Worm (Caenorhabditis elegans) whole organism, young adult: ENCODE data around the gene ZK354.8.

Experiments used
- B0261.1 ChIP-seq: sonication (generic microtip); optimal IDR thresholded peaks from 2 replicates; lab custom pipeline; 2016; ENCODE audit warnings: mild to moderate bottlenecking, missing genetic modification characterization, moderate library complexity, missing compliant biosample characterization
- F33H1.4 ChIP-seq: fragments of 200-800 bp; sonication (Bioruptor generic); IDR thresholded peaks from 2 replicates; pipeline ENCODE4 v1.3.6; 2022; ENCODE audit warnings: missing genetic modification reagents, missing genetic modification characterization, missing compliant biosample characterization
- F37B4.10 ChIP-seq: fragments of 200-800 bp; sonication (Bioruptor generic); IDR thresholded peaks from 2 replicates; pipeline ENCODE4 v1.3.6; 2022; ENCODE audit warnings: missing genetic modification characterization, missing compliant biosample characterization
- F39B2.1 ChIP-seq: fragments of 200-800 bp; sonication (Bioruptor generic); IDR thresholded peaks from 2 replicates; pipeline ENCODE4 v1.3.6; 2022; ENCODE audit warnings: missing genetic modification reagents, missing genetic modification characterization, missing compliant biosample characterization
- K11D2.4 ChIP-seq: fragments of 200-800 bp; sonication (Bioruptor generic); IDR thresholded peaks from 2 replicates; pipeline ENCODE4 v1.3.6; 2022; ENCODE audit warnings: missing genetic modification reagents, missing genetic modification characterization, missing compliant biosample characterization
- T07F8.4 ChIP-seq: sonication (generic microtip); optimal IDR thresholded peaks from 2 replicates; lab custom pipeline; 2016; ENCODE audit warnings: mild to moderate bottlenecking, missing genetic modification characterization, moderate library complexity, missing compliant biosample characterization
- ZK185.1 ChIP-seq: sonication (generic microtip); optimal IDR thresholded peaks from 2 replicates; lab custom pipeline; 2016; ENCODE audit warnings: mild to moderate bottlenecking, missing genetic modification characterization, missing compliant biosample characterization; ENCODE audit not compliant: poor library complexity, severe bottlenecking
- akir-1 ChIP-seq: fragments of 200-800 bp; sonication (Bioruptor generic); optimal IDR thresholded peaks from 2 replicates; lab custom pipeline; 2018; ENCODE audit warnings: mild to moderate bottlenecking, missing genetic modification characterization, moderate library complexity, missing compliant biosample characterization
- ama-1 ChIP-seq, 3 experiments: fragments of 150-350 bp in 1 of 3; sonication (generic microtip) in 2 of 3; optimal IDR thresholded peaks; 2 replicates each; lab custom pipeline; 2014 to 2018; ENCODE audit warnings: missing biosample characterization in 2 of 3, missing genetic modification characterization in 2 of 3, missing genetic modification reagents in 2 of 3
- athp-1 ChIP-seq: sonication (generic microtip); optimal IDR thresholded peaks from 2 replicates; lab custom pipeline; 2017; ENCODE audit warnings: mild to moderate bottlenecking, missing genetic modification characterization, missing compliant biosample characterization
- attf-3 ChIP-seq: fragments of 200-800 bp; sonication (Bioruptor generic); conservative IDR thresholded peaks from 2 replicates; pipeline ENCODE4 v1.3.6; 2022; ENCODE audit warnings: missing genetic modification reagents, missing genetic modification characterization, missing compliant biosample characterization
- attf-6 ChIP-seq: fragments of 200-800 bp; sonication (Bioruptor generic); IDR thresholded peaks from 2 replicates; pipeline ENCODE4 v1.3.6; 2022; ENCODE audit warnings: missing genetic modification reagents, missing genetic modification characterization, missing compliant biosample characterization
- bed-2 ChIP-seq: fragments of 200-800 bp; sonication (Bioruptor generic); IDR thresholded peaks from 2 replicates; pipeline ENCODE4 v1.3.6; 2022; ENCODE audit warnings: missing genetic modification reagents, missing genetic modification characterization, missing compliant biosample characterization
- ceh-40 ChIP-seq: fragments of 200-800 bp; sonication (Bioruptor generic); IDR thresholded peaks from 2 replicates; pipeline ENCODE4 v1.3.6; 2022; ENCODE audit warnings: missing genetic modification characterization, missing compliant biosample characterization
- ceh-58 ChIP-seq: fragments of 200-800 bp; sonication (Bioruptor generic); IDR thresholded peaks from 2 replicates; pipeline ENCODE4 v1.3.6; 2022; ENCODE audit warnings: missing genetic modification characterization, missing compliant biosample characterization
- ceh-79 ChIP-seq: sonication (generic microtip); optimal IDR thresholded peaks from 2 replicates; lab custom pipeline; 2017; ENCODE audit warnings: mild to moderate bottlenecking, missing genetic modification characterization, missing compliant biosample characterization
- die-1 ChIP-seq: sonication (generic microtip); optimal IDR thresholded peaks from 2 replicates; lab custom pipeline; 2016; ENCODE audit warnings: missing genotype, mild to moderate bottlenecking, missing genetic modification characterization, missing compliant biosample characterization
- egl-44 ChIP-seq: fragments of 200-800 bp; sonication (Bioruptor generic); IDR thresholded peaks from 2 replicates; pipeline ENCODE4 v1.3.6; 2022; ENCODE audit warnings: missing genetic modification reagents, missing genetic modification characterization, missing compliant biosample characterization
- ets-4 ChIP-seq: fragments of 200-800 bp; sonication (Bioruptor generic); optimal IDR thresholded peaks from 2 replicates; lab custom pipeline; 2018; ENCODE audit warnings: mild to moderate bottlenecking, missing genetic modification characterization, missing compliant biosample characterization
- gei-17 ChIP-seq: fragments of 200-800 bp; sonication (Bioruptor generic); optimal IDR thresholded peaks from 2 replicates; lab custom pipeline; 2018; ENCODE audit warnings: mild to moderate bottlenecking, missing genetic modification characterization, missing compliant biosample characterization
- him-1 ChIP-seq: sonication (generic microtip); optimal IDR thresholded peaks from 2 replicates; lab custom pipeline; 2016; ENCODE audit warnings: missing genotype, missing genetic modification reagents, missing genetic modification characterization, missing compliant biosample characterization
- let-526 ChIP-seq: fragments of 200-800 bp; sonication (Bioruptor generic); IDR thresholded peaks from 2 replicates; pipeline ENCODE4 v1.3.6; 2022; ENCODE audit warnings: missing genetic modification reagents, missing genetic modification characterization, missing compliant biosample characterization
- let-607 ChIP-seq, 2 experiments: fragments of 200-800 bp in 1 of 2; sonication (Bioruptor generic) in 1 of 2; sonication (generic microtip) in 1 of 2; optimal IDR thresholded peaks; 2 replicates each; lab custom pipeline; 2016 to 2018; ENCODE audit warnings: mild to moderate bottlenecking in 2 of 2, missing compliant biosample characterization in 2 of 2, missing genetic modification characterization in 2 of 2, moderate library complexity in 2 of 2, missing genotype in 1 of 2
- lin-26 ChIP-seq: fragments of 200-800 bp; sonication (Bioruptor generic); IDR thresholded peaks from 2 replicates; pipeline ENCODE4 v1.3.6; 2022; ENCODE audit warnings: missing genetic modification reagents, missing genetic modification characterization, missing compliant biosample characterization
- lin-35 ChIP-seq, 3 experiments: fragments of 150-350 bp in 2 of 3; sonication (generic microtip) in 1 of 3; optimal IDR thresholded peaks; 2 replicates each; lab custom pipeline; 2014 to 2018; ENCODE audit warnings: missing biosample characterization in 3 of 3, missing genetic modification characterization in 3 of 3, missing genetic modification reagents in 3 of 3
- lin-40 ChIP-seq: sonication (generic microtip); optimal IDR thresholded peaks from 2 replicates; lab custom pipeline; 2016; ENCODE audit warnings: missing genetic modification characterization, mild to moderate bottlenecking, missing compliant biosample characterization, missing genotype, missing genetic modification reagents
- lsy-27 ChIP-seq: sonication (generic microtip); optimal IDR thresholded peaks from 2 replicates; lab custom pipeline; 2017; ENCODE audit warnings: missing genetic modification characterization, mild to moderate bottlenecking, missing compliant biosample characterization, antibody characterized with exemption, missing genotype, borderline replicate concordance; ENCODE audit not compliant: insufficient read depth
- mcd-1 ChIP-seq: fragments of 200-800 bp; sonication (Bioruptor generic); IDR thresholded peaks from 2 replicates; pipeline ENCODE4 v1.3.6; 2022; ENCODE audit warnings: missing genetic modification reagents, missing genetic modification characterization, missing compliant biosample characterization
- mxl-1 ChIP-seq: sonication (generic microtip); optimal IDR thresholded peaks from 2 replicates; lab custom pipeline; 2016; ENCODE audit warnings: missing genetic modification characterization, missing compliant biosample characterization
- nhr-80 ChIP-seq: sonication (generic microtip); optimal IDR thresholded peaks from 2 replicates; lab custom pipeline; 2016; ENCODE audit warnings: missing genetic modification characterization, missing compliant biosample characterization
- pbrm-1 ChIP-seq: fragments of 200-800 bp; sonication (Bioruptor generic); IDR thresholded peaks from 2 replicates; pipeline ENCODE4 v1.3.6; 2022; ENCODE audit warnings: missing genetic modification reagents, missing genetic modification characterization, missing compliant biosample characterization
- rcor-1 ChIP-seq: fragments of 200-800 bp; sonication (Bioruptor generic); IDR thresholded peaks from 2 replicates; pipeline ENCODE4 v1.3.6; 2022; ENCODE audit warnings: missing genetic modification reagents, missing genetic modification characterization, missing compliant biosample characterization
- rec-8 ChIP-seq, 2 experiments: sonication (generic microtip); optimal IDR thresholded peaks; 2 replicates each; lab custom pipeline; 2016; ENCODE audit warnings: mild to moderate bottlenecking in 2 of 2, missing genetic modification characterization in 2 of 2, missing genetic modification reagents in 2 of 2, missing genotype in 2 of 2, missing biosample characterization in 1 of 2, missing compliant biosample characterization in 1 of 2, moderate library complexity in 1 of 2
- repo-1 ChIP-seq: sonication (generic microtip); optimal IDR thresholded peaks from 2 replicates; lab custom pipeline; 2017; ENCODE audit warnings: mild to moderate bottlenecking, missing genetic modification characterization, missing compliant biosample characterization
- rpc-1 ChIP-seq, 2 experiments: fragments of 150-350 bp in 1 of 2; sonication (generic microtip) in 1 of 2; optimal IDR thresholded peaks; 2 replicates each; lab custom pipeline; 2014 to 2018; ENCODE audit warnings: missing biosample characterization in 1 of 2, missing genetic modification characterization in 1 of 2, missing genetic modification reagents in 1 of 2, missing genotype in 1 of 2
- snpc-1.3 ChIP-seq: sonication (generic microtip); optimal IDR thresholded peaks from 2 replicates; lab custom pipeline; 2017; ENCODE audit warnings: missing genetic modification characterization, mild to moderate bottlenecking, missing compliant biosample characterization, antibody characterized with exemption, moderate library complexity, missing genotype, missing genetic modification reagents; ENCODE audit not compliant: insufficient read depth
- snpc-3.4 ChIP-seq: sonication (generic microtip); optimal IDR thresholded peaks from 2 replicates; lab custom pipeline; 2017; ENCODE audit warnings: missing genetic modification characterization, mild to moderate bottlenecking, missing compliant biosample characterization, antibody characterized with exemption, moderate library complexity, missing genotype, missing genetic modification reagents
- sptf-2 ChIP-seq: fragments of 200-800 bp; sonication (Bioruptor generic); optimal IDR thresholded peaks from 2 replicates; lab custom pipeline; 2018; ENCODE audit warnings: mild to moderate bottlenecking, missing genetic modification characterization, missing compliant biosample characterization
- tbp1 ChIP-seq: fragments of 200-800 bp; sonication (Bioruptor generic); optimal IDR thresholded peaks from 2 replicates; lab custom pipeline; 2018; ENCODE audit warnings: mild to moderate bottlenecking, missing genetic modification characterization, missing compliant biosample characterization
- tlf-1 ChIP-seq: fragments of 200-800 bp; sonication (Bioruptor generic); optimal IDR thresholded peaks from 2 replicates; lab custom pipeline; 2018; ENCODE audit warnings: mild to moderate bottlenecking, missing genetic modification characterization, missing compliant biosample characterization
- xnd-1 ChIP-seq: sonication (generic microtip); optimal IDR thresholded peaks from 2 replicates; lab custom pipeline; 2016; ENCODE audit warnings: missing genotype, missing genetic modification reagents, missing genetic modification characterization, missing compliant biosample characterization
- zfh-2 ChIP-seq: fragments of 200-800 bp; sonication (Bioruptor generic); conservative IDR thresholded peaks from 2 replicates; pipeline ENCODE4 v1.3.6; 2022; ENCODE audit warnings: missing genetic modification reagents, missing genetic modification characterization, missing compliant biosample characterization
- ztf-22 ChIP-seq: fragments of 200-800 bp; sonication (Bioruptor generic); optimal IDR thresholded peaks from 2 replicates; lab custom pipeline; 2018; ENCODE audit warnings: mild to moderate bottlenecking, missing genetic modification characterization, moderate library complexity, missing compliant biosample characterization
- ztf-25 ChIP-seq: fragments of 200-800 bp; sonication (Bioruptor generic); IDR thresholded peaks from 2 replicates; pipeline ENCODE4 v1.3.6; 2022; ENCODE audit warnings: missing genetic modification reagents, missing genetic modification characterization, missing compliant biosample characterization
- ztf-26 ChIP-seq: sonication (generic microtip); optimal IDR thresholded peaks from 2 replicates; lab custom pipeline; 2017; ENCODE audit warnings: missing genetic modification characterization, missing compliant biosample characterization
- ztf-6 ChIP-seq: fragments of 200-800 bp; sonication (Bioruptor generic); IDR thresholded peaks from 2 replicates; pipeline ENCODE4 v1.3.6; 2022; ENCODE audit warnings: missing genetic modification reagents, missing genetic modification characterization, missing compliant biosample characterization

ZK354.8 gene

ce11 chrIV:5334518-5334917 is 28.6 kb upstream of the ZK354.8 start (continued):
- TF ChIP-seq nhr-80 (tag; lab: Kevin White, UChicago): peak; percentile 24
- no peak for TF ChIP-seq ztf-22 (GFP tag; lab: Kevin White, UChicago)
- TF ChIP-seq ztf-25 (GFP tag; lab: Robert Waterston, UW): no peak
- no peak for TF ChIP-seq ets-4
- TF ChIP-seq snpc-3.4 (tag; lab: Kevin White, UChicago): peak; percentile 24
- peak; percentile 35 for TF ChIP-seq repo-1 (tag; lab: Kevin White, UChicago)
- TF ChIP-seq ceh-40 (GFP tag; lab: Robert Waterston, UW): no peak
- peak; percentile 31 for TF ChIP-seq athp-1
- peak; percentile 21 for TF ChIP-seq ztf-26 (tag; lab: Kevin White, UChicago)
- TF ChIP-seq attf-3: 0 out of 2 replicates have a peak, but pooled peaks have one; percentile 33
- TF ChIP-seq egl-44 (GFP tag; lab: Robert Waterston, UW): no peak; the same call in 1 of the 2 replicates
- TF ChIP-seq rec-8 (tag; optimal IDR thresholded peaks at IDR 0.05; lab: Kevin White, UChicago): peak in 1 of 2 experiments; percentile 18
- no peak for TF ChIP-seq bed-2
- TF ChIP-seq let-607 (tag; optimal IDR thresholded peaks at IDR 0.05; lab: Kevin White, UChicago): peak in 1 of 2 experiments; percentile 45
- peak; percentile 43 for TF ChIP-seq lin-40 (tag; lab: Kevin White, UChicago)
- peak; percentile 60 for TF ChIP-seq die-1
- no peak for TF ChIP-seq T07F8.4 (tag; lab: Kevin White, UChicago)
- peak; percentile 17 for TF ChIP-seq F33H1.4
- no peak for TF ChIP-seq ceh-58
- TF ChIP-seq pbrm-1 (GFP tag; lab: Robert Waterston, UW): no peak
- TF ChIP-seq mcd-1 (GFP tag; lab: Robert Waterston, UW): no peak
- peak; percentile 77 for TF ChIP-seq B0261.1 (tag; lab: Kevin White, UChicago)
- TF ChIP-seq mxl-1 (tag; lab: Kevin White, UChicago): no peak
- peak; percentile 1 for TF ChIP-seq tlf-1
- peak; percentile 36 for TF ChIP-seq lsy-27 (tag; lab: Kevin White, UChicago)
- TF ChIP-seq ztf-6 (GFP tag; lab: Robert Waterston, UW): no peak
- no peak; the same call in none of the 2 replicates for TF ChIP-seq lin-26 (GFP tag; lab: Robert Waterston, UW)
- no peak for TF ChIP-seq ceh-79 (tag; lab: Kevin White, UChicago)
- TF ChIP-seq K11D2.4 (GFP tag; lab: Robert Waterston, UW): peak; percentile 69; the same call in 1 of the 2 replicates
- no peak for TF ChIP-seq F39B2.1 (GFP tag; lab: Robert Waterston, UW)
- no peak for TF ChIP-seq ama-1 (optimal IDR thresholded peaks at IDR 0.05; lab: Kevin White, UChicago)
- TF ChIP-seq ama-1 (GFP tag; optimal IDR thresholded peaks at IDR 0.05; lab: Kevin White, UChicago): peak in 1 of 2 experiments; percentile 66
- no peak for TF ChIP-seq sptf-2 (GFP tag; lab: Kevin White, UChicago)
- no peak for TF ChIP-seq akir-1
- no peak for TF ChIP-seq gei-17
- peak; percentile 81; the same call in 1 of the 2 replicates for TF ChIP-seq let-526
- peak; percentile 87 for TF ChIP-seq ZK185.1 (tag; lab: Kevin White, UChicago)
- TF ChIP-seq rcor-1 (GFP tag; lab: Robert Waterston, UW): peak; percentile 77
- no peak for TF ChIP-seq F37B4.10 (GFP tag; lab: Robert Waterston, UW)
- TF ChIP-seq rpc-1 (optimal IDR thresholded peaks at IDR 0.05; lab: Kevin White, UChicago): peak; percentile 78
- TF ChIP-seq rpc-1 (tag; optimal IDR thresholded peaks at IDR 0.05; lab: Kevin White, UChicago): peak; percentile 85
- TF ChIP-seq zfh-2 (GFP tag; lab: Robert Waterston, UW): no peak
- peak; percentile 77 for TF ChIP-seq snpc-1.3 (tag; lab: Kevin White, UChicago)
- no peak for TF ChIP-seq xnd-1 (tag; lab: Kevin White, UChicago)
- no peak for TF ChIP-seq lin-35 (GFP tag; optimal IDR thresholded peaks at IDR 0.05; lab: Kevin White, UChicago)
- TF ChIP-seq tbp1 (GFP tag; lab: Kevin White, UChicago): peak; percentile 96
- peak; percentile 53 for TF ChIP-seq him-1 (tag; lab: Kevin White, UChicago)
- peak; percentile 75 for TF ChIP-seq attf-6
